Worm (Caenorhabditis elegans): ENCODE data around the gene dyf-18.

DNA sequence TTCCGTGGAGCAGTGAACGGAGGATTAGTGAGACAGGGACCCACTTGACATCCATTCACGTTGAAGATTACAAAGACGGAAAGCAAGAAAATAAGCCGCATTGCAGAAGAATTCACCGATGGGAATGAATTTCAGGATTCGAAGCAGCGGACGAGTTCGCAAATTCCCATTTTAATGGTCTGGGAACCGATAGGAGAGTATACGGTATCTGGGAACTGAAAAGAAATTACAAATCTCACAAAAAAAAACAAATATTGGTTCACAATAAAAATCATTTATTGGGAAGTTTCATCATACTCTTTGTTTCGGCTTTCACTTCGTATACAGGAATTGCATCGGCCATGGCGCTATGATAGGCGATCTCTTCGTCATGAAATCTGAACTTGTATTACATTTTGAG, 46.0 kb downstream of the dyf-18 start, which contains the start of gene T12A7.10:
- TF ChIP-seq him-1 (tag; optimal IDR thresholded peaks at IDR 0.05) (no peak), dao-5 (tag; optimal IDR thresholded peaks at IDR 0.05) (no peak), W03F9.2 (tag; optimal IDR thresholded peaks at IDR 0.05) (no peak)

Data from whole organism, L4/young adult.